Fruit fly (Drosophila melanogaster) whole organism, embryonic: ENCODE results near the gene ND-MNLL.

Experiments used
- Atf3 ChIP-seq: fragments of 200-800 bp; sonication (Bioruptor generic); optimal IDR thresholded peaks from 3 replicates; lab custom pipeline; 2016; ENCODE audit warnings: missing biosample characterization, missing genetic modification characterization
- Atf6 ChIP-seq: fragments of 200-800 bp; sonication (Bioruptor generic); IDR thresholded peaks from 2 replicates; pipeline ENCODE4 v1.3.6; 2022; ENCODE audit warnings: missing biosample characterization, missing genetic modification characterization
- Awh ChIP-seq: fragments of 200-800 bp; sonication (Bioruptor generic); IDR thresholded peaks from 2 replicates; pipeline ENCODE4, ENCODE4 v1.3.6; 2022; ENCODE audit warnings: missing biosample characterization, missing genetic modification characterization
- B-H1 ChIP-seq: fragments of 200-800 bp; sonication (Bioruptor generic); IDR thresholded peaks from 3 replicates; pipeline ENCODE4 v1.3.6; 2022; ENCODE audit warnings: missing biosample characterization, missing genetic modification characterization
- CG1024 ChIP-seq: fragments of 200-800 bp; sonication (Bioruptor generic); IDR thresholded peaks from 2 replicates; pipeline ENCODE4 v1.3.6; 2022; ENCODE audit warnings: missing biosample characterization, missing genetic modification characterization
- CG10543 ChIP-seq: fragments of 200-800 bp; sonication (Bioruptor generic); optimal IDR thresholded peaks from 3 replicates; lab custom pipeline; 2017; ENCODE audit warnings: missing biosample characterization, mild to moderate bottlenecking, missing genetic modification characterization, moderate library complexity
- CG10959 ChIP-seq: fragments of 200-800 bp; sonication (Bioruptor generic); IDR thresholded peaks from 2 replicates; pipeline ENCODE4 v1.3.6; 2022; ENCODE audit warnings: missing biosample characterization, missing genetic modification characterization
- CG12104 ChIP-seq: fragments of 200-800 bp; sonication (Bioruptor generic); optimal IDR thresholded peaks from 3 replicates; lab custom pipeline; 2016; ENCODE audit warnings: missing biosample characterization, missing genetic modification characterization
- CG12769 ChIP-seq: fragments of 200-800 bp; sonication (Bioruptor generic); optimal IDR thresholded peaks from 2 replicates; lab custom pipeline; 2019; ENCODE audit warnings: missing biosample characterization, mild to moderate bottlenecking, missing genetic modification characterization, moderate library complexity
- CG13894 ChIP-seq: fragments of 200-800 bp; sonication (Bioruptor generic); optimal IDR thresholded peaks from 3 replicates; lab custom pipeline; 2018; ENCODE audit warnings: missing biosample characterization, mild to moderate bottlenecking, missing genetic modification characterization, moderate library complexity
- CG15269 ChIP-seq: fragments of 200-800 bp; sonication (Bioruptor generic); optimal IDR thresholded peaks from 2 replicates; lab custom pipeline; 2018; ENCODE audit warnings: missing biosample characterization, mild to moderate bottlenecking, missing genetic modification characterization, moderate library complexity
- CG1647 ChIP-seq: fragments of 200-800 bp; sonication (Bioruptor generic); optimal IDR thresholded peaks from 3 replicates; lab custom pipeline; 2016; ENCODE audit warnings: missing biosample characterization, missing genetic modification characterization
- CG1832 ChIP-seq: fragments of 200-800 bp; sonication (Bioruptor generic); optimal IDR thresholded peaks from 2 replicates; lab custom pipeline; 2017; ENCODE audit warnings: missing biosample characterization, mild to moderate bottlenecking, missing genetic modification characterization, inconsistent platforms
- CG2202 ChIP-seq: fragments of 200-800 bp; sonication (Bioruptor generic); optimal IDR thresholded peaks from 2 replicates; lab custom pipeline; 2018; ENCODE audit warnings: missing biosample characterization, mild to moderate bottlenecking, missing genetic modification characterization
- CG31224 ChIP-seq: fragments of 200-800 bp; sonication (Bioruptor generic); IDR thresholded peaks from 2 replicates; pipeline ENCODE4 v1.3.6; 2022; ENCODE audit warnings: missing biosample characterization, missing genetic modification characterization
- CG31388 ChIP-seq: fragments of 200-800 bp; sonication (Bioruptor generic); optimal IDR thresholded peaks from 2 replicates; lab custom pipeline; 2016; ENCODE audit warnings: missing biosample characterization, missing genetic modification characterization
- CG4707 ChIP-seq: fragments of 200-800 bp; sonication (Bioruptor generic); optimal IDR thresholded peaks from 2 replicates; lab custom pipeline; 2018; ENCODE audit warnings: missing biosample characterization, mild to moderate bottlenecking, missing genetic modification characterization, moderate library complexity
- CG9797 ChIP-seq: fragments of 200-800 bp; sonication (Bioruptor generic); optimal IDR thresholded peaks from 3 replicates; lab custom pipeline; 2018; ENCODE audit warnings: missing biosample characterization, mild to moderate bottlenecking, missing genetic modification characterization
- D19A ChIP-seq: fragments of 200-800 bp; optimal IDR thresholded peaks from 3 replicates; lab custom pipeline; 2019; ENCODE audit warnings: missing biosample characterization, mild to moderate bottlenecking, missing genetic modification characterization, moderate library complexity
- D19B ChIP-seq: fragments of 200-800 bp; sonication (Bioruptor generic); optimal IDR thresholded peaks from 2 replicates; lab custom pipeline; 2017; ENCODE audit warnings: missing biosample characterization, mild to moderate bottlenecking, missing genetic modification characterization
- Dll ChIP-seq: fragments of 200-800 bp; sonication (Bioruptor generic); IDR thresholded peaks from 4 replicates; pipeline ENCODE4 v1.3.6; 2022; ENCODE audit warnings: missing biosample characterization, missing genetic modification characterization; ENCODE audit not compliant: partially characterized antibody
- Gug ChIP-seq: fragments of 200-800 bp; sonication (Bioruptor generic); IDR thresholded peaks from 4 replicates; pipeline ENCODE4 v1.3.6; 2022; ENCODE audit warnings: missing biosample characterization, missing genetic modification characterization
- MBD-R2 ChIP-seq: fragments of 200-800 bp; sonication (Bioruptor generic); IDR thresholded peaks from 2 replicates; pipeline ENCODE4 v1.3.6; 2022; ENCODE audit warnings: missing biosample characterization, missing genetic modification characterization
- Med ChIP-seq: fragments of 200-800 bp; sonication (Bioruptor generic); peaks from one replicate; lab custom pipeline; 2016; ENCODE audit warnings: missing biosample characterization, missing genetic modification characterization, mild to moderate bottlenecking, inconsistent platforms, moderate library complexity
- NfI ChIP-seq: fragments of 200-800 bp; sonication (Bioruptor generic); optimal IDR thresholded peaks from 3 replicates; lab custom pipeline; 2018; ENCODE audit warnings: missing biosample characterization, mild to moderate bottlenecking, missing genetic modification characterization, moderate library complexity
- Opbp ChIP-seq: fragments of 200-800 bp; sonication (Bioruptor generic); IDR thresholded peaks from 3 replicates; pipeline ENCODE4 v1.3.6; 2022; ENCODE audit warnings: missing biosample characterization, missing genetic modification characterization; ENCODE audit not compliant: partially characterized antibody
- Pdp1 ChIP-seq, 2 experiments: fragments of 200-800 bp; sonication (Bioruptor generic); optimal IDR thresholded peaks; 3 replicates each; lab custom pipeline; 2016; ENCODE audit warnings: missing biosample characterization in 2 of 2, missing genetic modification characterization in 2 of 2, mild to moderate bottlenecking in 1 of 2, moderate library complexity in 1 of 2
- Ptx1 ChIP-seq: fragments of 200-800 bp; sonication (Bioruptor generic); IDR thresholded peaks from 2 replicates; pipeline ENCODE4 v1.3.6; 2022; ENCODE audit warnings: missing biosample characterization, missing genetic modification characterization
- Trl ChIP-seq, 3 experiments: fragments of >200 bp in 2 of 3; fragments of 200-800 bp in 1 of 3; sonication (Bioruptor generic) in 1 of 3; optimal IDR thresholded peaks; 2 replicates in 1 of 3; 3 replicates in 2 of 3; lab custom pipeline; 2016 to 2017; ENCODE audit warnings: missing biosample characterization in 1 of 3, missing genetic modification characterization in 1 of 3
- ap ChIP-seq: fragments of 200-800 bp; sonication (Bioruptor generic); IDR thresholded peaks from 2 replicates; pipeline ENCODE4 v1.3.6; 2022; ENCODE audit warnings: missing biosample characterization, missing genetic modification characterization
- ash1 ChIP-seq: fragments of 200-800 bp; sonication (Bioruptor generic); optimal IDR thresholded peaks from 2 replicates; lab custom pipeline; 2018; ENCODE audit warnings: missing biosample characterization, mild to moderate bottlenecking, missing genetic modification characterization
- bigmax ChIP-seq: fragments of 200-800 bp; sonication (Bioruptor generic); optimal IDR thresholded peaks from 2 replicates; lab custom pipeline; 2018; ENCODE audit warnings: missing biosample characterization, mild to moderate bottlenecking, missing genetic modification characterization
- crol ChIP-seq: fragments of 200-800 bp; sonication (Bioruptor generic); IDR thresholded peaks from 2 replicates; pipeline ENCODE4 v1.3.6; 2022; ENCODE audit warnings: missing biosample characterization, missing genetic modification characterization
- cwo ChIP-seq: fragments of 200-800 bp; sonication (Bioruptor generic); optimal IDR thresholded peaks from 3 replicates; lab custom pipeline; 2017; ENCODE audit warnings: missing biosample characterization, missing genetic modification characterization, mild to moderate bottlenecking, moderate library complexity, missing genetic modification reagents
- dysf ChIP-seq: fragments of 200-800 bp; sonication (Bioruptor generic); IDR thresholded peaks from 3 replicates; pipeline ENCODE4 v1.3.6; 2022; ENCODE audit warnings: missing biosample characterization, missing genetic modification characterization
- esg ChIP-seq: fragments of 200-800 bp; sonication (Bioruptor generic); conservative IDR thresholded peaks from 2 replicates; pipeline ENCODE4 v1.3.6; 2022; ENCODE audit warnings: missing biosample characterization, missing genetic modification characterization
- fd3F ChIP-seq: fragments of 200-800 bp; sonication (Bioruptor generic); optimal IDR thresholded peaks from 2 replicates; lab custom pipeline; 2018; ENCODE audit warnings: missing biosample characterization, mild to moderate bottlenecking, missing genetic modification characterization, moderate library complexity
- ind ChIP-seq: fragments of 200-800 bp; sonication (Bioruptor generic); optimal IDR thresholded peaks from 3 replicates; lab custom pipeline; 2016; ENCODE audit warnings: missing biosample characterization, missing genetic modification characterization
- mld ChIP-seq: fragments of 200-800 bp; sonication (Bioruptor generic); IDR thresholded peaks from 3 replicates; pipeline ENCODE4 v1.3.6; 2022; ENCODE audit warnings: missing biosample characterization, missing genetic modification characterization; ENCODE audit not compliant: partially characterized antibody
- pita ChIP-seq: fragments of 200-800 bp; sonication (Bioruptor generic); optimal IDR thresholded peaks from 2 replicates; lab custom pipeline; 2017; ENCODE audit warnings: missing biosample characterization, mild to moderate bottlenecking, missing genetic modification characterization
- pum ChIP-seq: fragments of 200-800 bp; sonication (Bioruptor generic); optimal IDR thresholded peaks from 2 replicates; lab custom pipeline; 2016; ENCODE audit warnings: missing biosample characterization, missing genetic modification characterization
- repo ChIP-seq: fragments of 200-800 bp; sonication (Bioruptor generic); optimal IDR thresholded peaks from 2 replicates; lab custom pipeline; 2016; ENCODE audit warnings: missing biosample characterization, missing genetic modification characterization
- sens-2 ChIP-seq: fragments of 200-800 bp; sonication (Bioruptor generic); IDR thresholded peaks from 2 replicates; pipeline ENCODE4 v1.3.6; 2022; ENCODE audit warnings: missing biosample characterization, missing genetic modification characterization
- slou ChIP-seq: fragments of 200-800 bp; sonication (Bioruptor generic); optimal IDR thresholded peaks from 3 replicates; lab custom pipeline; 2016; ENCODE audit warnings: missing biosample characterization, missing genetic modification characterization
- sqz ChIP-seq: fragments of 200-800 bp; sonication (Bioruptor generic); optimal IDR thresholded peaks from 3 replicates; lab custom pipeline; 2018; ENCODE audit warnings: missing biosample characterization, mild to moderate bottlenecking, missing genetic modification characterization
- sr ChIP-seq: fragments of 200-800 bp; sonication (Bioruptor generic); IDR thresholded peaks from 3 replicates; pipeline ENCODE4 v1.3.6; 2022; ENCODE audit warnings: missing biosample characterization, missing genetic modification characterization
- ttk ChIP-seq: fragments of 200-800 bp; sonication (Bioruptor generic); IDR thresholded peaks from 2 replicates; pipeline ENCODE4 v2.1.2; 2022; ENCODE audit warnings: missing biosample characterization, missing genetic modification characterization
- unc-4 ChIP-seq: fragments of 200-800 bp; sonication (Bioruptor generic); IDR thresholded peaks from 2 replicates; pipeline ENCODE4 v1.3.6; 2022; ENCODE audit warnings: missing biosample characterization, missing genetic modification characterization; ENCODE audit not compliant: partially characterized antibody
- zen2 ChIP-seq: fragments of 200-800 bp; sonication (Bioruptor generic); IDR thresholded peaks from 3 replicates; pipeline ENCODE4 v1.3.6; 2022; ENCODE audit warnings: missing biosample characterization, missing genetic modification characterization; ENCODE audit not compliant: partially characterized antibody

The ND-MNLL gene

dm6 chrX:7920081-7920688 lies 26.6 kb upstream of the ND-MNLL start, which contains the start of the genes hdm and Ykt6 (continued):
- TF ChIP-seq CG2202 (tag; lab: Kevin White, UChicago) (peak; percentile 59), Med (GFP tag; lab: Kevin White, UChicago) (peak; percentile 97), crol (GFP tag; lab: Robert Waterston, UW) (peak; percentile 57; the same call in 1 of the 2 replicates), Opbp (GFP tag; lab: Robert Waterston, UW) (peak; percentile 90), CG12769 (tag; lab: Kevin White, UChicago) (no peak), CG9797 (GFP tag; lab: Kevin White, UChicago) (peak; percentile 45), CG1647 (GFP tag; lab: Kevin White, UChicago) (peak; percentile 72), fd3F (GFP tag; lab: Kevin White, UChicago) (peak; percentile 51), ind (GFP tag; lab: Kevin White, UChicago) (no peak), Gug (peak; percentile 78; the same call in 3 of the 4 replicates), esg (GFP tag; lab: Robert Waterston, UW) (peak; percentile 65), bigmax (no peak), CG10543 (GFP tag; lab: Kevin White, UChicago) (peak; percentile 40), cwo (GFP tag; lab: Kevin White, UChicago) (no peak), dysf (GFP tag; lab: Robert Waterston, UW) (peak; percentile 76; the same call in 1 of the 3 replicates), Atf6 (peak; percentile 85), CG13894 (no peak), D19B (GFP tag; lab: Kevin White, UChicago) (peak; percentile 31), CG12104 (GFP tag; lab: Kevin White, UChicago) (peak; percentile 51), MBD-R2 (peak; percentile 88), CG4707 (GFP tag; lab: Kevin White, UChicago) (no peak), CG31388 (GFP tag; lab: Kevin White, UChicago) (peak; percentile 8), pum (GFP tag; lab: Kevin White, UChicago) (peak; percentile 80), CG15269 (tag; lab: Kevin White, UChicago) (no peak), pita (GFP tag; lab: Kevin White, UChicago) (no peak), NfI (GFP tag; lab: Kevin White, UChicago) (peak; percentile 63), Atf3 (GFP tag; lab: Kevin White, UChicago) (peak; percentile 69), B-H1 (peak; percentile 44; the same call in 2 of the 3 replicates), ttk (peak; percentile 78), CG10959 (GFP tag; lab: Robert Waterston, UW) (peak; percentile 74), Pdp1 (GFP tag; optimal IDR thresholded peaks at IDR 0.05; lab: Kevin White, UChicago) (peak; percentile 78 to 80), ap (peak; percentile 75), repo (GFP tag; lab: Kevin White, UChicago) (peak; percentile 52), Ptx1 (GFP tag; lab: Robert Waterston, UW) (peak; percentile 87), sqz (GFP tag; lab: Kevin White, UChicago) (no peak), sr (GFP tag; lab: Robert Waterston, UW) (0 out of 3 replicates have a peak, but pooled peaks have one; percentile 9), mld (GFP tag; lab: Robert Waterston, UW) (peak; percentile 84; the same call in 2 of the 3 replicates), CG31224 (peak; percentile 66), CG1024 (GFP tag; lab: Robert Waterston, UW) (peak; percentile 56), sens-2 (GFP tag; lab: Robert Waterston, UW) (peak; percentile 81), Awh (peak; percentile 74; the same call in 1 of the 2 replicates), zen2 (GFP tag; lab: Robert Waterston, UW) (peak; percentile 87; the same call in 2 of the 3 replicates), unc-4 (peak; percentile 97), slou (peak; percentile 64), Trl (optimal IDR thresholded peaks at IDR 0.05; lab: Kevin White, UChicago) (no peak), Trl (GFP tag; optimal IDR thresholded peaks at IDR 0.05; lab: Kevin White, UChicago) (peak; percentile 84), CG1832 (GFP tag; lab: Kevin White, UChicago) (no peak), ash1 (GFP tag; lab: Kevin White, UChicago) (no peak), D19A (peak; percentile 59), Dll (GFP tag; lab: Robert Waterston, UW) (peak; percentile 98)
